Fruit fly (Drosophila melanogaster): ENCODE data around the gene CG44532.

Gene CG44532

dm6 chrX:9158366-9158765 lies 3.5 kb upstream of the CG44532 start, which contains the start of the genes Ost48 and Dlip1 (continued):
- TF ChIP-seq Hmr (GFP tag; optimal IDR thresholded peaks at IDR 0.05) (no peak), Sin3A (optimal IDR thresholded peaks at IDR 0.05) (peak; percentile 24), slbo (GFP tag; IDR thresholded peaks at IDR 0.05) (no peak), Bdp1 (GFP tag; optimal IDR thresholded peaks at IDR 0.05) (no peak), Ravus (GFP tag; IDR thresholded peaks at IDR 0.05) (no peak), CG10209 (GFP tag; optimal IDR thresholded peaks at IDR 0.05) (no peak), CG10321 (GFP tag; IDR thresholded peaks at IDR 0.05) (no peak), crp (GFP tag; optimal IDR thresholded peaks at IDR 0.05) (peak in 1 of 2 experiments; percentile 18), CG6791 (GFP tag; IDR thresholded peaks at IDR 0.05; ENCODE audit: partially characterized antibody) (no peak), Atf3 (GFP tag; optimal IDR thresholded peaks at IDR 0.05) (no peak), Dll (GFP tag; IDR thresholded peaks at IDR 0.05; ENCODE audit: partially characterized antibody) (peak; percentile 58; the same call in 2 of the 4 replicates), Gsc (GFP tag; IDR thresholded peaks at IDR 0.05) (no peak), CG16813 (GFP tag; IDR thresholded peaks at IDR 0.05; ENCODE audit: partially characterized antibody) (no peak), gfzf (GFP tag; optimal IDR thresholded peaks at IDR 0.05) (peak; percentile 64), bigmax (GFP tag; optimal IDR thresholded peaks at IDR 0.05) (peak; percentile 71), Xbp1 (GFP tag; optimal IDR thresholded peaks at IDR 0.05) (peak; percentile 28), sima (GFP tag; optimal IDR thresholded peaks at IDR 0.05) (no peak), hbn (GFP tag; IDR thresholded peaks at IDR 0.05; ENCODE audit: partially characterized antibody) (peak; percentile 46), chn (GFP tag; optimal IDR thresholded peaks at IDR 0.05) (no peak), CG6689 (GFP tag; IDR thresholded peaks at IDR 0.05) (no peak), CG30020 (tag; optimal IDR thresholded peaks at IDR 0.05) (no peak), gcm2 (GFP tag; optimal IDR thresholded peaks at IDR 0.05) (no peak), aop (GFP tag; IDR thresholded peaks at IDR 0.05) (no peak), CG8478 (optimal IDR thresholded peaks at IDR 0.05) (no peak), da (GFP tag; optimal IDR thresholded peaks at IDR 0.05) (no peak), Ada2b (GFP tag; IDR thresholded peaks at IDR 0.05) (no peak), Adf1 (GFP tag; IDR thresholded peaks at IDR 0.05) (no peak), chm (GFP tag; IDR thresholded peaks at IDR 0.05) (no peak), psq (GFP tag; optimal IDR thresholded peaks at IDR 0.05) (no peak), CG1024 (GFP tag; IDR thresholded peaks at IDR 0.05) (no peak), CG10565 (GFP tag; optimal IDR thresholded peaks at IDR 0.05) (no peak), PHDP (tag; optimal IDR thresholded peaks at IDR 0.05) (no peak), sd (tag; optimal IDR thresholded peaks at IDR 0.05) (peak; percentile 34), CG9727 (GFP tag; optimal IDR thresholded peaks at IDR 0.05) (no peak), CG12299 (tag; optimal IDR thresholded peaks at IDR 0.05) (no peak), Poxn (GFP tag; IDR thresholded peaks at IDR 0.05) (no peak), CG34422 (GFP tag; IDR thresholded peaks at IDR 0.05) (peak; percentile 50; the same call in 1 of the 3 replicates), Dref (GFP tag; IDR thresholded peaks at IDR 0.05) (peak; percentile 67), CG34224 (GFP tag; IDR thresholded peaks at IDR 0.05; ENCODE audit: partially characterized antibody) (peak; percentile 28; the same call in 1 of the 3 replicates), CG33213 (GFP tag; optimal IDR thresholded peaks at IDR 0.05) (no peak), Nf-YC (tag; optimal IDR thresholded peaks at IDR 0.05) (no peak), CG10959 (GFP tag; IDR thresholded peaks at IDR 0.05) (no peak), sob (GFP tag; IDR thresholded peaks at IDR 0.05) (no peak), wek (GFP tag; optimal IDR thresholded peaks at IDR 0.05) (no peak), unc-4 (GFP tag; IDR thresholded peaks at IDR 0.05; ENCODE audit: partially characterized antibody) (peak; percentile 52; the same call in 1 of the 2 replicates), CG15011 (GFP tag; optimal IDR thresholded peaks at IDR 0.05) (no peak), CG7357 (GFP tag; IDR thresholded peaks at IDR 0.05) (no peak), phol (tag; optimal IDR thresholded peaks at IDR 0.05) (peak; percentile 36), CG17829 (tag; optimal IDR thresholded peaks at IDR 0.05) (no peak), MBD-R2 (GFP tag; IDR thresholded peaks at IDR 0.05) (peak; percentile 7; the same call in 1 of the 2 replicates), Bgb (GFP tag; IDR thresholded peaks at IDR 0.05; ENCODE audit: partially characterized antibody) (0 out of 2 replicates have a peak, but pooled peaks have one; percentile 15), slou (GFP tag; optimal IDR thresholded peaks at IDR 0.05) (no peak)
